Worm (Caenorhabditis elegans) whole organism, L2 larva: ENCODE measurements around the gene srsx-19.

ENCODE experiments used
- R02D3.7 ChIP-seq: fragments of 150-350 bp; optimal IDR thresholded peaks from 2 replicates; lab custom pipeline; 2014; ENCODE audit warnings: missing biosample characterization, missing genetic modification characterization
- ama-1 ChIP-seq: fragments of 150-350 bp; optimal IDR thresholded peaks from 2 replicates; lab custom pipeline; 2018; ENCODE audit warnings: inconsistent platforms
- dmd-4 ChIP-seq: sonication (generic microtip); optimal IDR thresholded peaks from 2 replicates; lab custom pipeline; 2017; ENCODE audit warnings: missing biosample characterization, missing genetic modification characterization
- elt-3 ChIP-seq: sonication (generic microtip); optimal IDR thresholded peaks from 2 replicates; lab custom pipeline; 2017; ENCODE audit warnings: missing biosample characterization, missing genetic modification characterization
- fos-1 ChIP-seq: fragments of 150-350 bp; optimal IDR thresholded peaks from 2 replicates; lab custom pipeline; 2014; ENCODE audit warnings: missing biosample characterization, missing genetic modification characterization
- lin-13 ChIP-seq: fragments of 150-350 bp; optimal IDR thresholded peaks from 2 replicates; lab custom pipeline; 2014; ENCODE audit warnings: missing biosample characterization, missing genetic modification reagents, missing genetic modification characterization
- nhr-11 ChIP-seq: fragments of 150-350 bp; optimal IDR thresholded peaks from 2 replicates; lab custom pipeline; 2014; ENCODE audit warnings: missing biosample characterization, missing genetic modification characterization
- nhr-237 ChIP-seq: fragments of 150-350 bp; optimal IDR thresholded peaks from 2 replicates; lab custom pipeline; 2014; ENCODE audit warnings: missing biosample characterization, missing genetic modification characterization
- nhr-77 ChIP-seq: fragments of 150-350 bp; optimal IDR thresholded peaks from 2 replicates; lab custom pipeline; 2014; ENCODE audit warnings: missing biosample characterization, missing genetic modification characterization
- unc-55 ChIP-seq: fragments of 150-350 bp; sonication (generic microtip); optimal IDR thresholded peaks from 3 replicates; lab custom pipeline; 2014; ENCODE audit warnings: missing biosample characterization, missing genetic modification reagents, missing genetic modification characterization
- unc-62 ChIP-seq: fragments of 150-350 bp; optimal IDR thresholded peaks from 2 replicates; lab custom pipeline; 2014; ENCODE audit warnings: missing biosample characterization, missing genetic modification reagents, missing genetic modification characterization
- ztf-4 ChIP-seq: fragments of 150-350 bp; optimal IDR thresholded peaks from 2 replicates; lab custom pipeline; 2014; ENCODE audit warnings: missing biosample characterization, missing genetic modification characterization

- TF ChIP-seq nhr-237 (tag; lab: Kevin White, UChicago) (no peak), nhr-11 (tag; lab: Kevin White, UChicago) (no peak), R02D3.7 (tag; lab: Kevin White, UChicago) (no peak), elt-3 (tag; lab: Kevin White, UChicago) (no peak), unc-55 (no peak), dmd-4 (tag; lab: Kevin White, UChicago) (no peak), nhr-77 (tag; lab: Kevin White, UChicago) (no peak), fos-1 (no peak), lin-13 (no peak), ztf-4 (tag; lab: Kevin White, UChicago) (no peak), unc-62 (GFP tag; lab: Kevin White, UChicago) (no peak), ama-1 (lab: Kevin White, UChicago) (no peak)
These were observed 48.0 kb downstream of the srsx-19 start for ce11 chrV:13935423-13935822.
